Fruit fly (Drosophila melanogaster) whole organism, wandering third instar larva: ENCODE results near the gene CG13362.
A peak's percentile ranks its signal among the peaks of the same experiment; 100 is the strongest.

Experiments
- Abd-B ChIP-seq: fragments of >200 bp; optimal IDR thresholded peaks from 2 replicates; lab custom pipeline; 2017; ENCODE audit warnings: missing biosample characterization, missing genetic modification characterization
- CG32264 ChIP-seq: fragments of 200-800 bp; sonication (Bioruptor generic); optimal IDR thresholded peaks from 2 replicates; lab custom pipeline; 2016; ENCODE audit warnings: missing biosample characterization, missing genetic modification characterization
- CG9705 ChIP-seq: fragments of 200-800 bp; sonication (Bioruptor generic); optimal IDR thresholded peaks from 2 replicates; lab custom pipeline; 2018; ENCODE audit warnings: missing biosample characterization, mild to moderate bottlenecking, missing genetic modification characterization
- CrebA ChIP-seq: fragments of 200-800 bp; sonication (Bioruptor generic); optimal IDR thresholded peaks from 2 replicates; lab custom pipeline; 2016; ENCODE audit warnings: missing biosample characterization, mild to moderate bottlenecking, missing genetic modification characterization, borderline replicate concordance
- Dfd ChIP-seq: fragments of >200 bp; optimal IDR thresholded peaks from 2 replicates; lab custom pipeline; 2017; ENCODE audit warnings: missing biosample characterization, missing genetic modification characterization
- Dif ChIP-seq: fragments of 200-275, 200-300 bp; sonication (Bioruptor generic); optimal IDR thresholded peaks from 2 replicates; lab custom pipeline; 2018; ENCODE audit warnings: missing biosample characterization, missing genetic modification characterization; ENCODE audit not compliant: partially characterized antibody
- GATAd ChIP-seq: sonication (Bioruptor generic); optimal IDR thresholded peaks from 2 replicates; lab custom pipeline; 2016; ENCODE audit warnings: missing biosample characterization, missing genetic modification characterization
- HLH106 ChIP-seq: fragments of 200-800 bp; optimal IDR thresholded peaks from 3 replicates; lab custom pipeline; 2019; ENCODE audit warnings: missing biosample characterization, mild to moderate bottlenecking, missing genetic modification characterization, moderate library complexity
- Hnf4 ChIP-seq: fragments of 200-800 bp; sonication (Bioruptor generic); optimal IDR thresholded peaks from 2 replicates; lab custom pipeline; 2016; ENCODE audit warnings: missing biosample characterization, mild to moderate bottlenecking, missing genetic modification characterization
- Hr78 ChIP-seq: fragments of >200 bp; optimal IDR thresholded peaks from 2 replicates; lab custom pipeline; 2017; ENCODE audit warnings: missing biosample characterization, missing genetic modification characterization
- Hr83 ChIP-seq: fragments of 200-300 bp; sonication (Bioruptor generic); optimal IDR thresholded peaks from 2 replicates; lab custom pipeline; 2016; ENCODE audit warnings: missing biosample characterization, mild to moderate bottlenecking, missing genetic modification characterization, moderate library complexity; ENCODE audit not compliant: poor library complexity, severe bottlenecking
- Jra ChIP-seq: sonication (Bioruptor generic); optimal IDR thresholded peaks from 2 replicates; lab custom pipeline; 2016; ENCODE audit warnings: missing biosample characterization, missing genetic modification characterization
- Mio ChIP-seq: sonication (Bioruptor generic); optimal IDR thresholded peaks from 2 replicates; lab custom pipeline; 2016; ENCODE audit warnings: missing biosample characterization, missing genetic modification characterization
- Myc ChIP-seq: fragments of >200 bp; optimal IDR thresholded peaks from 2 replicates; lab custom pipeline; 2017
- N ChIP-seq: fragments of >200 bp; optimal IDR thresholded peaks from 2 replicates; lab custom pipeline; 2018; ENCODE audit warnings: missing biosample characterization, missing external identifiers, missing genetic modification characterization
- OdsH ChIP-seq: fragments of 200-800 bp; sonication (Bioruptor generic); optimal IDR thresholded peaks from 2 replicates; lab custom pipeline; 2016; ENCODE audit warnings: missing biosample characterization, mild to moderate bottlenecking, missing genetic modification characterization
- Rel ChIP-seq, 2 experiments: fragments of 200-800 bp; sonication (Bioruptor generic) in 1 of 2; optimal IDR thresholded peaks; 2 replicates in 1 of 2; 3 replicates in 1 of 2; lab custom pipeline; 2016 to 2019; ENCODE audit warnings: mild to moderate bottlenecking in 2 of 2, missing biosample characterization in 2 of 2, missing genetic modification characterization in 2 of 2, moderate library complexity in 1 of 2
- Sp1 ChIP-seq: fragments of 200-800 bp; sonication (Bioruptor generic); optimal IDR thresholded peaks from 3 replicates; lab custom pipeline; 2019; ENCODE audit warnings: missing biosample characterization, mild to moderate bottlenecking, missing genetic modification characterization, moderate library complexity
- Vsx2 ChIP-seq: fragments of 200-300, 225-300 bp; sonication (Bioruptor generic); optimal IDR thresholded peaks from 2 replicates; lab custom pipeline; 2018; ENCODE audit warnings: missing biosample characterization, missing genetic modification characterization; ENCODE audit not compliant: partially characterized antibody
- br ChIP-seq: fragments of 200-800 bp; sonication (Bioruptor generic); optimal IDR thresholded peaks from 2 replicates; lab custom pipeline; 2016; ENCODE audit warnings: missing biosample characterization, missing genetic modification characterization
- brk ChIP-seq: fragments of 200-800 bp; sonication (Bioruptor generic); optimal IDR thresholded peaks from 2 replicates; lab custom pipeline; 2016; ENCODE audit warnings: missing biosample characterization, mild to moderate bottlenecking, missing genetic modification characterization
- dl ChIP-seq, 2 experiments: fragments of 175-275, 200-275 bp in 1 of 2; fragments of 200-275 bp in 1 of 2; sonication (Bioruptor generic); optimal IDR thresholded peaks; lab custom pipeline; 2018; ENCODE audit warnings: mild to moderate bottlenecking in 2 of 2, missing biosample characterization in 2 of 2, missing genetic modification characterization in 2 of 2, moderate library complexity in 2 of 2; ENCODE audit not compliant: partially characterized antibody in 2 of 2, insufficient read depth in 1 of 2
- dmrt93B ChIP-seq: fragments of 200-800 bp; sonication (Bioruptor generic); optimal IDR thresholded peaks from 2 replicates; lab custom pipeline; 2018; ENCODE audit warnings: missing biosample characterization, mild to moderate bottlenecking, missing genetic modification characterization
- dsf ChIP-seq: sonication (Bioruptor generic); optimal IDR thresholded peaks from 2 replicates; lab custom pipeline; 2016; ENCODE audit warnings: missing biosample characterization, missing genetic modification characterization, borderline replicate concordance
- ey ChIP-seq: fragments of 200-800 bp; sonication (Bioruptor generic); optimal IDR thresholded peaks from 2 replicates; lab custom pipeline; 2016; ENCODE audit warnings: missing biosample characterization, missing genetic modification characterization
- foxo ChIP-seq, 2 experiments: fragments of 200-800 bp; sonication (Bioruptor generic); optimal IDR thresholded peaks; 2 replicates in 1 of 2; 3 replicates in 1 of 2; lab custom pipeline; 2016 to 2017; ENCODE audit warnings: missing biosample characterization in 2 of 2, missing genetic modification characterization in 2 of 2
- fru ChIP-seq: fragments of 200-800 bp; sonication (Bioruptor generic); optimal IDR thresholded peaks from 3 replicates; lab custom pipeline; 2016; ENCODE audit warnings: missing biosample characterization, mild to moderate bottlenecking, missing genetic modification characterization
- h ChIP-seq: fragments of 200-800 bp; sonication (Bioruptor generic); optimal IDR thresholded peaks from 3 replicates; lab custom pipeline; 2016; ENCODE audit warnings: missing biosample characterization, mild to moderate bottlenecking, missing genetic modification characterization
- jim ChIP-seq: fragments of 175-275, 200-325 bp; sonication (Bioruptor generic); optimal IDR thresholded peaks from 2 replicates; lab custom pipeline; 2016; ENCODE audit warnings: missing biosample characterization, mild to moderate bottlenecking, missing genetic modification characterization
- lola ChIP-seq: fragments of >200 bp; optimal IDR thresholded peaks from 2 replicates; lab custom pipeline; 2017; ENCODE audit warnings: missing biosample characterization, missing genetic modification characterization
- pan ChIP-seq: fragments of >200 bp; optimal IDR thresholded peaks from 2 replicates; lab custom pipeline; 2017
- psq ChIP-seq: fragments of 200-800 bp; sonication (Bioruptor generic); optimal IDR thresholded peaks from 3 replicates; lab custom pipeline; 2017; ENCODE audit warnings: missing biosample characterization, mild to moderate bottlenecking, missing genetic modification characterization, moderate library complexity
- rgr ChIP-seq: fragments of 200-800 bp; sonication (Bioruptor generic); optimal IDR thresholded peaks from 3 replicates; lab custom pipeline; 2016; ENCODE audit warnings: missing biosample characterization, mild to moderate bottlenecking, missing genetic modification characterization
- sage ChIP-seq: fragments of 200-800 bp; sonication (Bioruptor generic); optimal IDR thresholded peaks from 2 replicates; lab custom pipeline; 2016; ENCODE audit warnings: missing biosample characterization, mild to moderate bottlenecking, missing genetic modification characterization
- sv ChIP-seq: fragments of 200-800 bp; sonication (Bioruptor generic); optimal IDR thresholded peaks from 3 replicates; lab custom pipeline; 2016; ENCODE audit warnings: missing biosample characterization, missing genetic modification characterization
- tai ChIP-seq: sonication (Bioruptor generic); optimal IDR thresholded peaks from 2 replicates; lab custom pipeline; 2016; ENCODE audit warnings: missing biosample characterization, missing genetic modification characterization
- usp ChIP-seq: fragments of >200 bp; optimal IDR thresholded peaks from 2 replicates; lab custom pipeline; 2017; ENCODE audit warnings: missing biosample characterization, missing genetic modification characterization
- woc ChIP-seq: sonication (Bioruptor generic); optimal IDR thresholded peaks from 2 replicates; lab custom pipeline; 2016; ENCODE audit warnings: missing biosample characterization, mild to moderate bottlenecking, missing genetic modification characterization

Gene CG13362

DNA sequence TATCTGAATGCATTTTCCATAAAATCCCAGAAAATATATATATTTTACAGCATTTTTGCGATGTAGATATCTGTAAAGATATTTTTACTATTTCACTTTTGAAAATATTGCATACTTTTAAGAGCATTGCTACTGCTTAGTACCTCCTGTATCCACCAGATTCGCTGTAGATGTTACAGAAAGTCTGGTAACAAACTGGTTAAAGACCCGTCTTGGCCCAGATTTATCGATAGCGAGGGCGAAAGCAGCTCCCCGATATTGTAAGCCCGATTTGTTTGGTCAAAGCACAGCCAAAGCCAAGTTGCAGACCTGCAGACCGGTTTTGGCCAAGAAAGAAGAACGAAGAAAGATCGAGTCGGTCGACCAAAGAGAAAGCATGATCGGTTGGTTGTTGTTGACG, 33.4 kb upstream of the CG13362 start, which contains the start of gene tw:
Gene tw (plus strand): TSS at position 291 of the 400 bp plus-strand sequence.
- TF ChIP-seq Hr83 (GFP tag; lab: Kevin White, UChicago), result no peak
- peak; percentile 28 for TF ChIP-seq psq (GFP tag; lab: Kevin White, UChicago)
- TF ChIP-seq foxo (GFP tag; optimal IDR thresholded peaks at IDR 0.05; lab: Kevin White, UChicago), result peak in 1 of 2 experiments; percentile 9
- TF ChIP-seq Vsx2 (GFP tag; lab: Kevin White, UChicago), result no peak
- TF ChIP-seq h, result no peak
- TF ChIP-seq Dif (GFP tag; lab: Kevin White, UChicago), result peak; percentile 31
- TF ChIP-seq fru (GFP tag; lab: Kevin White, UChicago), result peak; percentile 36
- no peak for TF ChIP-seq tai (GFP tag; lab: Kevin White, UChicago)
- no peak for TF ChIP-seq brk (GFP tag; lab: Kevin White, UChicago)
- TF ChIP-seq sv (GFP tag; lab: Kevin White, UChicago), result no peak
- no peak for TF ChIP-seq ey (GFP tag; lab: Kevin White, UChicago)
- TF ChIP-seq dmrt93B (GFP tag; lab: Kevin White, UChicago), result no peak
- TF ChIP-seq Myc (lab: Kevin White, UChicago), result peak; percentile 54

DNA sequence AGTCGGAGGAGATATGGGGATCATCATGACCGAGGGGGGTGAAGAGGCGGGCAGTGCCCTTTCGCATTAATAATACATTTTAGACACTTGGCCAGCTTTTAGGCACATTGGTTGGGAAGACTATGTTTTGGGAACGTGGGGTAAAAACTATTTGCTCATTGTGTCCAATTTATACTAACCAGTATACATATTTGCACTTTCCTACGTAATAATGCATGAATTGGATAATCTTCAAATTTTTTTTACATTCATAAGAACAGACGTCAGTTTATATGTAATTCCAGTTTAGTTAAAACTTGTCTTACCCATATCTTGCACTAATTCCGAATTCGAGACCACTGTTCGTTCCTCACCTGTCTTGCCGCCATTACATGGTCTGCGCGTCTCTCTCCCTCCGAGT, 28.2 kb upstream of the CG13362 start:
- TF ChIP-seq GATAd (no peak), pan (lab: Kevin White, UChicago) (no peak), Hr78 (GFP tag; lab: Kevin White, UChicago) (no peak), foxo (GFP tag; optimal IDR thresholded peaks at IDR 0.05; lab: Kevin White, UChicago) (peak in 1 of 2 experiments; percentile 75), br (GFP tag; lab: Kevin White, UChicago) (peak; percentile 12), dsf (GFP tag; lab: Kevin White, UChicago) (no peak), dl (GFP tag; optimal IDR thresholded peaks at IDR 0.05; lab: Kevin White, UChicago; ENCODE audit: insufficient read depth in 1 of 2, partially characterized antibody in 2 of 2) (no peak), CG9705 (GFP tag; lab: Kevin White, UChicago) (no peak), h (peak; percentile 64), psq (GFP tag; lab: Kevin White, UChicago) (peak; percentile 70), N (GFP tag; lab: Kevin White, UChicago) (no peak), tai (GFP tag; lab: Kevin White, UChicago) (no peak), Jra (GFP tag; lab: Kevin White, UChicago) (no peak), Dfd (GFP tag; lab: Kevin White, UChicago) (no peak), fru (GFP tag; lab: Kevin White, UChicago) (peak; percentile 82), OdsH (GFP tag; lab: Kevin White, UChicago) (peak; percentile 53), Myc (lab: Kevin White, UChicago) (no peak), Dif (GFP tag; lab: Kevin White, UChicago) (no peak), Hr83 (GFP tag; lab: Kevin White, UChicago) (no peak), sage (GFP tag; lab: Kevin White, UChicago) (no peak), ey (GFP tag; lab: Kevin White, UChicago) (peak; percentile 61), jim (no peak), Rel (GFP tag; optimal IDR thresholded peaks at IDR 0.05; lab: Kevin White, UChicago) (no peak), Rel (tag; optimal IDR thresholded peaks at IDR 0.05; lab: Kevin White, UChicago) (no peak), Sp1 (GFP tag; lab: Kevin White, UChicago) (peak; percentile 53), Abd-B (GFP tag; lab: Kevin White, UChicago) (no peak), rgr (peak; percentile 44), CrebA (GFP tag; lab: Kevin White, UChicago) (no peak), dmrt93B (GFP tag; lab: Kevin White, UChicago) (peak; percentile 11), CG32264 (GFP tag; lab: Kevin White, UChicago) (no peak), HLH106 (peak; percentile 58), usp (GFP tag; lab: Kevin White, UChicago) (no peak), lola (no peak), sv (GFP tag; lab: Kevin White, UChicago) (no peak), Hnf4 (peak; percentile 11), Vsx2 (GFP tag; lab: Kevin White, UChicago) (no peak), woc (GFP tag; lab: Kevin White, UChicago) (peak; percentile 83), Mio (no peak), brk (GFP tag; lab: Kevin White, UChicago) (no peak)
